Comparison of ENCODE assay signal across 1 worm cellular context in genomic region chrIV:10782014-10782413, ce11.
TF ChIP-seq lines count a peak whose summit lies in the region.

No protein-coding gene starts in this region.

TF ChIP-seq in whole organism, L1 larva, 84 proteins besides CTCF, POLR2A, EP300 and RAD21 (continued from another document):
- TF ChIP-seq lsy-2 (tag; optimal IDR thresholded peaks at IDR 0.05; lab: Kevin White, UChicago), result peak in 1 of 2 experiments; percentile 61
- TF ChIP-seq grh-1 (GFP tag; IDR thresholded peaks at IDR 0.05; lab: Robert Waterston, UW), result peak; percentile 38; the same call in 1 of the 2 replicates
- TF ChIP-seq nhr-90 (tag; optimal IDR thresholded peaks at IDR 0.05; lab: Kevin White, UChicago; ENCODE audit: poor library complexity), result peak; percentile 75
- no peak for TF ChIP-seq skn-1 (tag; optimal IDR thresholded peaks at IDR 0.05; lab: Kevin White, UChicago)
- peak; percentile 95 for TF ChIP-seq nhr-85 (tag; lab: Kevin White, UChicago)
- TF ChIP-seq nhr-84 (tag; optimal IDR thresholded peaks at IDR 0.05; lab: Kevin White, UChicago), result no peak
- TF ChIP-seq hpl-2 (GFP tag; optimal IDR thresholded peaks at IDR 0.05; lab: Kevin White, UChicago), result no peak
- no peak for TF ChIP-seq jun-1 (tag; optimal IDR thresholded peaks at IDR 0.05; lab: Kevin White, UChicago)
- TF ChIP-seq zip-4 (GFP tag; optimal IDR thresholded peaks at IDR 0.05; lab: Kevin White, UChicago), result no peak
- no peak for TF ChIP-seq aha-1 (tag; optimal IDR thresholded peaks at IDR 0.05; lab: Kevin White, UChicago)
- no peak for TF ChIP-seq mab-9 (GFP tag; IDR thresholded peaks at IDR 0.05; lab: Robert Waterston, UW)
- no peak for TF ChIP-seq nhr-12 (tag; optimal IDR thresholded peaks at IDR 0.05; lab: Kevin White, UChicago)
- peak; percentile 22 for TF ChIP-seq nhr-47 (tag; optimal IDR thresholded peaks at IDR 0.05; lab: Kevin White, UChicago)
- TF ChIP-seq nhr-76 (tag; optimal IDR thresholded peaks at IDR 0.05; lab: Kevin White, UChicago), result no peak
